Worm (Caenorhabditis elegans) whole organism, midembryonic: Measurements from ENCODE around the gene ttr-18.

Source experiments
- cog-1 ChIP-seq: sonication (generic microtip); optimal IDR thresholded peaks from 2 replicates; lab custom pipeline; 2016; ENCODE audit warnings: missing genetic modification characterization, missing compliant biosample characterization
- klf-2 ChIP-seq: fragments of 200-800 bp; sonication (Bioruptor generic); conservative IDR thresholded peaks from 2 replicates; pipeline ENCODE4 v1.3.6; 2022; ENCODE audit warnings: missing genetic modification reagents, missing genetic modification characterization, missing compliant biosample characterization
- ref-1 ChIP-seq: fragments of 200-800 bp; sonication (Bioruptor generic); conservative IDR thresholded peaks from 2 replicates; pipeline ENCODE4 v1.3.6; 2022; ENCODE audit warnings: missing genetic modification reagents, missing genetic modification characterization, missing compliant biosample characterization

- no peak for TF ChIP-seq klf-2
- no peak for TF ChIP-seq cog-1
- TF ChIP-seq ref-1 (GFP tag; lab: Robert Waterston, UW): no peak
These were observed at the start of gene ttr-18 for ce11 chrII:11486698-11487234.
